Worm (Caenorhabditis elegans): ENCODE measurements around the gene lido-15.
A peak's percentile ranks its signal among the peaks of the same experiment; 100 is the strongest.

lido-15 gene

DNA sequence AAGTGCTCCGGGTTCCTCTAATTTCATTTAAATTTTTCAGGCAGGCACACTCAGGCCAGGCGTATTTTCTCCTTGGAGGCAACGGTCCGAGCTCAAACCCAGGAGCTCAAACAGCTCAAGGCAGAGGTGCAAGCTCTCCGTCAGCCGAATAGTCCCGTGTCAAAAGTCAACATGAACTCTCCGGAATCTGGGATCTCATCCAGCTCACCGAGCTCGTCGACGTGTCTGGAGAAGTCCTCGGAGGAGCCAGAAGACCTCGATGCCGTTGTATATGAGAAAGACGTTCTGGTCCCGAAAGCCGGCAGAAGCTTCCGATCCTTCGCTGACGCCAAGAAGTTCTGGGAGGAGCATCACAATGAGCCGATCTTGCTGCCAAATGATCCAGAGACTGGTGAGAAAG is 26.3 kb upstream of the lido-15 start:
- TF ChIP-seq hlh-8 (tag; optimal IDR thresholded peaks at IDR 0.05) (no peak), zip-5 (tag; optimal IDR thresholded peaks at IDR 0.05) (no peak), fax-1 (tag; optimal IDR thresholded peaks at IDR 0.05) (no peak), che-1 (tag; optimal IDR thresholded peaks at IDR 0.05) (no peak), rnt-1 (tag; optimal IDR thresholded peaks at IDR 0.05) (no peak), eyg-1 (tag; optimal IDR thresholded peaks at IDR 0.05) (no peak), hlh-15 (tag; optimal IDR thresholded peaks at IDR 0.05) (no peak), C08G9.2 (tag; optimal IDR thresholded peaks at IDR 0.05) (no peak), pag-3 (tag; optimal IDR thresholded peaks at IDR 0.05; ENCODE audit: borderline replicate concordance) (no peak), elt-4 (tag; optimal IDR thresholded peaks at IDR 0.05) (no peak)

DNA sequence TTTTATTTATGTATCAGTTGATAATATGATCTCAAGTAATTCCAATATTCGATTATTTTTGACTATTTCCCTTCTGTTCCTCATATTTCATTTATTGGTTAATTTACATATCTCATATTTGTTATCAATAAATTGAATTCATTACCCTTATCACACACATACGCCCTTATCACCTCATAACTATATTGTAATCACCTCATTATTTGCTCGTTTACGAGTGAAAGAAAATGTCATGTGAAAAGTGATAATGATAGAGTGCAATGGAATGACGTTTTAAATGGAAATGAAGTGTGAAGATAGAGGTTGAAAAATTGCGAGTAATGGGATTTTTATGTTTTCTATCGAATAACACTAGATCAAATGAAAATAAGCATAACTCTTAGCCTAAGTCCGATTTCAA is 25.5 kb upstream of the lido-15 start:
- TF ChIP-seq ahr-1 (tag; optimal IDR thresholded peaks at IDR 0.05) (no peak), ref-2 (tag; optimal IDR thresholded peaks at IDR 0.05) (no peak), pqm-1 (tag; optimal IDR thresholded peaks at IDR 0.05) (peak; percentile 53), elt-2 (tag; optimal IDR thresholded peaks at IDR 0.05) (peak; percentile 99), eyg-1 (tag; optimal IDR thresholded peaks at IDR 0.05) (no peak), tbx-7 (tag; optimal IDR thresholded peaks at IDR 0.05) (no peak), ets-4 (tag; optimal IDR thresholded peaks at IDR 0.05) (no peak), unc-42 (tag; optimal IDR thresholded peaks at IDR 0.05) (no peak), ceh-22 (tag; optimal IDR thresholded peaks at IDR 0.05) (no peak), ceh-9 (tag; optimal IDR thresholded peaks at IDR 0.05) (no peak)

DNA sequence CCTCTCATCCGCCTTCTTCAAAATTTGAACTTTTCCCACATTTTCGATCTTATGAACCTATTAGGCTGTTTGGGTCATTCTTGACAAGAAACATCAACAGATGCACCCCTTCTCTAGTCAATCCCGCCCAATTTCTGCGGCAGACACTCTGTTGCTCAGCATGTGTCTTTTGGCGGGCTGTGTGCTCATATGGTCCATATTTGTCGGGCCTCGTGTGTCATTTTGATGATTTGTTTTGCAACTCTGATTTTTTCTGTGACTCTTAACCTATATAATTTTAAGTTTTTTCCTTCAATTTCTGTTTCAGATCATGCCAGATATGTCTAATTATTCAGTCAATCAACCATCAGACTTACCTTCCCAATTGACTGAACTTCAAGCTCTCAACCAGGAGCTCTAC is 24.9 kb upstream of the lido-15 start, which contains the start of gene T24E12.13:
Gene T24E12.13 (plus strand): TSS at position 301 of the 400 bp plus-strand sequence.
- TF ChIP-seq ref-2 (tag; optimal IDR thresholded peaks at IDR 0.05) = no peak
- no peak for TF ChIP-seq ceh-2 (tag; optimal IDR thresholded peaks at IDR 0.05)
- TF ChIP-seq ceh-22 (tag; optimal IDR thresholded peaks at IDR 0.05) = no peak
- no peak for TF ChIP-seq fax-1 (tag; optimal IDR thresholded peaks at IDR 0.05)
- TF ChIP-seq tbx-2 (tag; optimal IDR thresholded peaks at IDR 0.05) = no peak
- TF ChIP-seq pha-4 (tag; optimal IDR thresholded peaks at IDR 0.05) = no peak
- no peak for TF ChIP-seq ttx-3 (tag; optimal IDR thresholded peaks at IDR 0.05)
- TF ChIP-seq ceh-14 (tag; optimal IDR thresholded peaks at IDR 0.05) = no peak
- TF ChIP-seq ahr-1 (tag; optimal IDR thresholded peaks at IDR 0.05) = no peak
- TF ChIP-seq elt-4 (tag; optimal IDR thresholded peaks at IDR 0.05) = no peak
- TF ChIP-seq zip-5 (tag; optimal IDR thresholded peaks at IDR 0.05) = no peak
- TF ChIP-seq C38D4.7 (GFP tag; optimal IDR thresholded peaks at IDR 0.05) = no peak
- TF ChIP-seq ceh-9 (tag; optimal IDR thresholded peaks at IDR 0.05) = no peak

DNA sequence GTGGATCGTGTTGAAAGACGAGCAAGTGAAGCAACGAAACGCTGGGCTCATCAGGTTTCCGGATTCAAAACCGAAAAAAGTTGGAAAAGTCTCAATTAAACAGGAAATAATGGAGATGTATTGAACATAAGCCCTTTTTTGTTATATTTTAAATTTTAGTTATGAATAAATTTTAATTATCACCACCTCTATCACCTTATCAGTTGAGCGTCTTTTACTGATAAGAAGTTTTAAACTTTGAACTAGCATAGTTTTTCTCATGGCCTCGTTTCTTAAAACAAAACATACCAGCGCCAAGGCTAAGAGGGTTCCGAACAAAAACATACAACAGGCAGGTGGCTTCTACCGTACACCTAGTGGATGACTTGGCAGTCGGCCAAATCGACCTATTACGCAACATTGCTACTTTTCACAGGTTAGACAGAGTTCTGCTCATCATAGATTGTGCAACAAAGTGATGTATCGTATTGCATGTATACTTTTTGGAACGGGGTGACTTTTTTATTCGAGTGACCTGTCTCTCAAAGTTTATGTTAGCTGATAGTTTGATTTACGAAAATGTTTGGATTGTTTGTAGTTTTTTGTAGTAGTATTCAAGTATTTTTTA is 23.6 kb upstream of the lido-15 start:
- TF ChIP-seq rnt-1 (tag; optimal IDR thresholded peaks at IDR 0.05) (no peak), ceh-6 (GFP tag; optimal IDR thresholded peaks at IDR 0.05) (no peak), ceh-31 (tag; optimal IDR thresholded peaks at IDR 0.05) (no peak), elt-2 (tag; optimal IDR thresholded peaks at IDR 0.05) (no peak), sdc-2 (tag; optimal IDR thresholded peaks at IDR 0.05) (no peak), gmeb-2 (tag; optimal IDR thresholded peaks at IDR 0.05) (no peak), ceh-2 (tag; optimal IDR thresholded peaks at IDR 0.05) (no peak), ama-1 (optimal IDR thresholded peaks at IDR 0.05) (no peak), dve-1 (tag; optimal IDR thresholded peaks at IDR 0.05) (no peak), eyg-1 (tag; optimal IDR thresholded peaks at IDR 0.05) (no peak), ceh-9 (tag; optimal IDR thresholded peaks at IDR 0.05) (no peak), ceh-24 (tag; optimal IDR thresholded peaks at IDR 0.05) (no peak), lim-6 (tag; optimal IDR thresholded peaks at IDR 0.05) (no peak), tbx-2 (tag; optimal IDR thresholded peaks at IDR 0.05) (no peak), K09A11.1 (tag; optimal IDR thresholded peaks at IDR 0.05; ENCODE audit: insufficient read depth) (no peak), ref-2 (tag; optimal IDR thresholded peaks at IDR 0.05) (no peak)

DNA sequence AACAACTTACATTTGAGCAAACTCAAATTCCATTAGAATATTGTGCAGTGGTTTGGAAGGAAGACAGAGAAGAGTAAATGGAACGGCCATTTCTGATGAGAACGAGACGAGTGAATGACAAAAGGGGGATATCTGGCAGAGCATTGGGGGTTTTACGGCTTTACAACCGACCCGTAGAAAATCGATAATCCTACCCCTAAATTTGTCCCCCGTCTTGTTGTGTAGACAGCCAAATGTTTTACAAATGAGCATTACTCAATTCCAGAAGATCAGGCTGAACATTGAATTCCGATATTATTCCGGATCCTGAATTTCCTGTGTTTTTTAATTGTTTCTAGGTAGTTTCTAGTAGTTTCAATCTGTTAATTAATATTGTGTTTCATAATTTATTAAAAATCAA is 18.7 kb upstream of the lido-15 start, which contains the start of gene fbxb-99:
Gene fbxb-99 (minus strand): TSS at position 101 of the 400 bp plus-strand sequence.
- TF ChIP-seq elt-2 (tag; optimal IDR thresholded peaks at IDR 0.05) (no peak), ttx-3 (tag; optimal IDR thresholded peaks at IDR 0.05) (no peak), nhr-11 (tag; optimal IDR thresholded peaks at IDR 0.05) (no peak), ceh-9 (tag; optimal IDR thresholded peaks at IDR 0.05) (no peak), sox-4 (tag; optimal IDR thresholded peaks at IDR 0.05) (no peak), odd-2 (tag; optimal IDR thresholded peaks at IDR 0.05) (no peak), ceh-6 (GFP tag; optimal IDR thresholded peaks at IDR 0.05) (no peak), pha-2 (tag; optimal IDR thresholded peaks at IDR 0.05) (no peak), ceh-30 (tag; optimal IDR thresholded peaks at IDR 0.05) (no peak), mec-3 (tag; optimal IDR thresholded peaks at IDR 0.05; ENCODE audit: borderline replicate concordance) (no peak), ahr-1 (tag; optimal IDR thresholded peaks at IDR 0.05) (no peak), hlh-15 (tag; optimal IDR thresholded peaks at IDR 0.05) (no peak), gmeb-2 (tag; optimal IDR thresholded peaks at IDR 0.05) (no peak), rnt-1 (tag; optimal IDR thresholded peaks at IDR 0.05) (no peak), F13H6.1 (tag; optimal IDR thresholded peaks at IDR 0.05) (no peak), eyg-1 (tag; optimal IDR thresholded peaks at IDR 0.05) (no peak), syd-9 (tag; optimal IDR thresholded peaks at IDR 0.05) (no peak), che-1 (tag; optimal IDR thresholded peaks at IDR 0.05) (no peak), unc-42 (tag; optimal IDR thresholded peaks at IDR 0.05) (no peak), ceh-22 (tag; optimal IDR thresholded peaks at IDR 0.05) (no peak)
